Fruit fly (Drosophila melanogaster) whole organism, embryonic: ENCODE results near the gene asf1.

ENCODE experiments used
- Adf1 ChIP-seq: fragments of 200-800 bp; sonication (Bioruptor generic); IDR thresholded peaks from 2 replicates; pipeline ENCODE4 v1.3.6; 2022; ENCODE audit warnings: missing biosample characterization, missing genetic modification characterization
- Atf-2 ChIP-seq: fragments of 200-800 bp; sonication (Bioruptor generic); optimal IDR thresholded peaks from 2 replicates; lab custom pipeline; 2016; ENCODE audit warnings: missing biosample characterization, missing genetic modification characterization
- Atf3 ChIP-seq: fragments of 200-800 bp; sonication (Bioruptor generic); optimal IDR thresholded peaks from 3 replicates; lab custom pipeline; 2016; ENCODE audit warnings: missing biosample characterization, missing genetic modification characterization
- CG10147 ChIP-seq: fragments of 200-800 bp; sonication (Bioruptor generic); optimal IDR thresholded peaks from 2 replicates; lab custom pipeline; 2019; ENCODE audit warnings: missing biosample characterization, mild to moderate bottlenecking, missing genetic modification characterization, moderate library complexity
- CG10321 ChIP-seq: fragments of 200-800 bp; sonication (Bioruptor generic); IDR thresholded peaks from 2 replicates; pipeline ENCODE4 v1.3.6; 2022; ENCODE audit warnings: missing biosample characterization, missing genetic modification characterization
- CG11696 ChIP-seq: fragments of 200-800 bp; sonication (Bioruptor generic); IDR thresholded peaks from 2 replicates; pipeline ENCODE4 v1.3.6; 2022; ENCODE audit warnings: missing biosample characterization, missing genetic modification characterization
- CG12769 ChIP-seq: fragments of 200-800 bp; sonication (Bioruptor generic); optimal IDR thresholded peaks from 2 replicates; lab custom pipeline; 2019; ENCODE audit warnings: missing biosample characterization, mild to moderate bottlenecking, missing genetic modification characterization, moderate library complexity
- CG13424 ChIP-seq: fragments of 200-800 bp; sonication (Bioruptor generic); optimal IDR thresholded peaks from 2 replicates; lab custom pipeline; 2019; ENCODE audit warnings: missing biosample characterization, mild to moderate bottlenecking, missing genetic modification characterization, moderate library complexity
- CG14050 ChIP-seq: fragments of 200-800 bp; sonication (Bioruptor generic); IDR thresholded peaks from 3 replicates; pipeline ENCODE4 v1.3.6; 2022; ENCODE audit warnings: missing biosample characterization, missing genetic modification characterization
- CG14441 ChIP-seq: fragments of 200-800 bp; sonication (Bioruptor generic); IDR thresholded peaks from 2 replicates; pipeline ENCODE4 v1.3.6; 2022; ENCODE audit warnings: missing biosample characterization, missing genetic modification characterization
- CG15601 ChIP-seq: fragments of 200-800 bp; sonication (Bioruptor generic); optimal IDR thresholded peaks from 3 replicates; lab custom pipeline; 2019; ENCODE audit warnings: missing biosample characterization, mild to moderate bottlenecking, missing genetic modification characterization, moderate library complexity
- CG16779 ChIP-seq: fragments of 200-800 bp; sonication (Bioruptor generic); IDR thresholded peaks from 2 replicates; pipeline ENCODE4 v1.3.6; 2022; ENCODE audit warnings: missing biosample characterization, missing genetic modification characterization
- CG18262 ChIP-seq: fragments of 200-800 bp; optimal IDR thresholded peaks from 3 replicates; lab custom pipeline; 2019; ENCODE audit warnings: missing biosample characterization, mild to moderate bottlenecking, missing genetic modification characterization, moderate library complexity
- CG2116 ChIP-seq: fragments of 200-800 bp; sonication (Bioruptor generic); optimal IDR thresholded peaks from 3 replicates; lab custom pipeline; 2018; ENCODE audit warnings: missing biosample characterization, mild to moderate bottlenecking, missing genetic modification characterization
- CG31388 ChIP-seq: fragments of 200-800 bp; sonication (Bioruptor generic); optimal IDR thresholded peaks from 2 replicates; lab custom pipeline; 2016; ENCODE audit warnings: missing biosample characterization, missing genetic modification characterization
- CG32532 ChIP-seq: fragments of 200-800 bp; sonication (Bioruptor generic); IDR thresholded peaks from 2 replicates; pipeline ENCODE4 v1.3.6; 2022; ENCODE audit warnings: missing biosample characterization, missing genetic modification characterization
- CG3847 ChIP-seq: fragments of 200-800 bp; sonication (Bioruptor generic); IDR thresholded peaks from 2 replicates; pipeline ENCODE4 v1.3.6; 2022; ENCODE audit warnings: missing biosample characterization, missing genetic modification characterization
- CG4404 ChIP-seq: fragments of 200-800 bp; sonication (Bioruptor generic); IDR thresholded peaks from 2 replicates; pipeline ENCODE4 v1.3.6; 2022; ENCODE audit warnings: missing biosample characterization, missing genetic modification characterization
- CG4854 ChIP-seq: fragments of 200-800 bp; sonication (Bioruptor generic); optimal IDR thresholded peaks from 2 replicates; lab custom pipeline; 2016; ENCODE audit warnings: missing biosample characterization, missing genetic modification characterization, inconsistent platforms
- CG6175 ChIP-seq: fragments of 200-800 bp; sonication (Bioruptor generic); IDR thresholded peaks from 3 replicates; pipeline ENCODE4 v1.3.6; 2022; ENCODE audit warnings: missing biosample characterization, missing genetic modification characterization
- CG7963 ChIP-seq: fragments of 200-800 bp; sonication (Bioruptor generic); IDR thresholded peaks from 3 replicates; pipeline ENCODE4 v1.3.6; 2022; ENCODE audit warnings: missing biosample characterization, missing genetic modification characterization; ENCODE audit not compliant: partially characterized antibody
- CG7987 ChIP-seq: fragments of 200-800 bp; sonication (Bioruptor generic); optimal IDR thresholded peaks from 2 replicates; lab custom pipeline; 2018; ENCODE audit warnings: missing biosample characterization, mild to moderate bottlenecking, missing genetic modification characterization, moderate library complexity
- Camta ChIP-seq: fragments of 200-800 bp; sonication (Bioruptor generic); optimal IDR thresholded peaks from 2 replicates; lab custom pipeline; 2016; ENCODE audit warnings: missing biosample characterization, missing genetic modification characterization
- CrebB ChIP-seq: fragments of 200-800 bp; sonication (Bioruptor generic); optimal IDR thresholded peaks from 3 replicates; lab custom pipeline; 2018; ENCODE audit warnings: missing biosample characterization, mild to moderate bottlenecking, missing genetic modification characterization
- D19A ChIP-seq: fragments of 200-800 bp; optimal IDR thresholded peaks from 3 replicates; lab custom pipeline; 2019; ENCODE audit warnings: missing biosample characterization, mild to moderate bottlenecking, missing genetic modification characterization, moderate library complexity
- Eip74EF ChIP-seq, 2 experiments: fragments of 200-800 bp in 1 of 2; fragments of >200 bp in 1 of 2; sonication (Bioruptor generic) in 1 of 2; optimal IDR thresholded peaks; 2 replicates each; lab custom pipeline; 2017 to 2019; ENCODE audit warnings: missing biosample characterization in 2 of 2, missing genetic modification characterization in 2 of 2, mild to moderate bottlenecking in 1 of 2, moderate library complexity in 1 of 2
- H2.0 ChIP-seq: fragments of 200-800 bp; sonication (Bioruptor generic); IDR thresholded peaks from 2 replicates; pipeline ENCODE4 v1.3.6; 2022; ENCODE audit warnings: missing biosample characterization, missing genetic modification characterization
- MBD-R2 ChIP-seq: fragments of 200-800 bp; sonication (Bioruptor generic); IDR thresholded peaks from 2 replicates; pipeline ENCODE4 v1.3.6; 2022; ENCODE audit warnings: missing biosample characterization, missing genetic modification characterization
- MTF-1 ChIP-seq: fragments of 200-800 bp; sonication (Bioruptor generic); optimal IDR thresholded peaks from 2 replicates; lab custom pipeline; 2018; ENCODE audit warnings: missing biosample characterization, mild to moderate bottlenecking, missing genetic modification characterization, borderline replicate concordance
- Myb ChIP-seq: fragments of 200-800 bp; sonication (Bioruptor generic); optimal IDR thresholded peaks from 2 replicates; lab custom pipeline; 2016; ENCODE audit warnings: missing biosample characterization, missing genetic modification characterization
- Oaz ChIP-seq: fragments of 200-800 bp; sonication (Bioruptor generic); IDR thresholded peaks from 2 replicates; pipeline ENCODE4 v1.3.6; 2022; ENCODE audit warnings: missing biosample characterization, missing genetic modification characterization
- Oli ChIP-seq: fragments of 200-800 bp; sonication (Bioruptor generic); optimal IDR thresholded peaks from 2 replicates; lab custom pipeline; 2018; ENCODE audit warnings: missing biosample characterization, mild to moderate bottlenecking, missing genetic modification characterization, moderate library complexity
- Optix ChIP-seq: fragments of 200-800 bp; sonication (Bioruptor generic); IDR thresholded peaks from 3 replicates; pipeline ENCODE4 v1.3.6; 2022; ENCODE audit warnings: missing biosample characterization, missing genetic modification characterization
- Ptx1 ChIP-seq: fragments of 200-800 bp; sonication (Bioruptor generic); IDR thresholded peaks from 2 replicates; pipeline ENCODE4 v1.3.6; 2022; ENCODE audit warnings: missing biosample characterization, missing genetic modification characterization
- Rx ChIP-seq: fragments of 200-800 bp; sonication (Bioruptor generic); IDR thresholded peaks from 2 replicates; pipeline ENCODE4 v1.3.6; 2022; ENCODE audit warnings: missing biosample characterization, missing genetic modification characterization
- Spps ChIP-seq: fragments of 200-800 bp; sonication (Bioruptor generic); optimal IDR thresholded peaks from 2 replicates; lab custom pipeline; 2018; ENCODE audit warnings: missing biosample characterization, mild to moderate bottlenecking, missing genetic modification characterization
- corto ChIP-seq: fragments of 200-800 bp; sonication (Bioruptor generic); optimal IDR thresholded peaks from 2 replicates; lab custom pipeline; 2016; ENCODE audit warnings: missing biosample characterization, mild to moderate bottlenecking, missing genetic modification characterization, moderate library complexity
- crc ChIP-seq: fragments of 200-800 bp; sonication (Bioruptor generic); optimal IDR thresholded peaks from 2 replicates; lab custom pipeline; 2016; ENCODE audit warnings: missing biosample characterization, missing genetic modification characterization
- crol ChIP-seq: fragments of 200-800 bp; sonication (Bioruptor generic); IDR thresholded peaks from 2 replicates; pipeline ENCODE4 v1.3.6; 2022; ENCODE audit warnings: missing biosample characterization, missing genetic modification characterization
- emc ChIP-seq: fragments of 200-800 bp; sonication (Bioruptor generic); optimal IDR thresholded peaks from 2 replicates; lab custom pipeline; 2016; ENCODE audit warnings: missing biosample characterization, missing genetic modification characterization
- eyg ChIP-seq: fragments of 200-800 bp; sonication (Bioruptor generic); optimal IDR thresholded peaks from 3 replicates; lab custom pipeline; 2016; ENCODE audit warnings: missing biosample characterization, missing genetic modification characterization
- gfzf ChIP-seq: fragments of 200-800 bp; sonication (Bioruptor generic); optimal IDR thresholded peaks from 2 replicates; lab custom pipeline; 2016; ENCODE audit warnings: missing biosample characterization, mild to moderate bottlenecking, missing genetic modification characterization, moderate library complexity
- grn ChIP-seq: fragments of 200-800 bp; sonication (Bioruptor generic); optimal IDR thresholded peaks from 3 replicates; lab custom pipeline; 2017; ENCODE audit warnings: missing biosample characterization, missing genetic modification characterization
- ken ChIP-seq: fragments of 200-800 bp; sonication (Bioruptor generic); IDR thresholded peaks from 3 replicates; pipeline ENCODE4 v1.3.6; 2022; ENCODE audit warnings: missing biosample characterization, missing genetic modification characterization
- maf-S ChIP-seq: fragments of 200-800 bp; sonication (Bioruptor generic); optimal IDR thresholded peaks from 2 replicates; lab custom pipeline; 2016; ENCODE audit warnings: missing biosample characterization, missing genetic modification characterization
- otp ChIP-seq: fragments of 200-800 bp; sonication (Bioruptor generic); IDR thresholded peaks from 3 replicates; pipeline ENCODE4, ENCODE4 v1.3.6; 2022; ENCODE audit warnings: missing biosample characterization, missing genetic modification characterization
- pros ChIP-seq: fragments of 200-800 bp; sonication (Bioruptor generic); optimal IDR thresholded peaks from 3 replicates; lab custom pipeline; 2019; ENCODE audit warnings: missing biosample characterization, mild to moderate bottlenecking, missing genetic modification characterization, moderate library complexity
- sna ChIP-seq: fragments of 200-800 bp; sonication (Bioruptor generic); IDR thresholded peaks from 2 replicates; pipeline ENCODE4 v1.3.6; 2022; ENCODE audit warnings: missing biosample characterization, missing genetic modification characterization; ENCODE audit not compliant: partially characterized antibody
- sug ChIP-seq: fragments of 200-800 bp; optimal IDR thresholded peaks from 2 replicates; lab custom pipeline; 2019; ENCODE audit warnings: missing biosample characterization, mild to moderate bottlenecking, missing genetic modification characterization, moderate library complexity
- vnd ChIP-seq: fragments of 200-800 bp; sonication (Bioruptor generic); IDR thresholded peaks from 3 replicates; pipeline ENCODE4 v1.3.6; 2022; ENCODE audit warnings: missing biosample characterization, missing genetic modification characterization; ENCODE audit not compliant: partially characterized antibody
- zen2 ChIP-seq: fragments of 200-800 bp; sonication (Bioruptor generic); IDR thresholded peaks from 3 replicates; pipeline ENCODE4 v1.3.6; 2022; ENCODE audit warnings: missing biosample characterization, missing genetic modification characterization; ENCODE audit not compliant: partially characterized antibody

The asf1 gene

DNA sequence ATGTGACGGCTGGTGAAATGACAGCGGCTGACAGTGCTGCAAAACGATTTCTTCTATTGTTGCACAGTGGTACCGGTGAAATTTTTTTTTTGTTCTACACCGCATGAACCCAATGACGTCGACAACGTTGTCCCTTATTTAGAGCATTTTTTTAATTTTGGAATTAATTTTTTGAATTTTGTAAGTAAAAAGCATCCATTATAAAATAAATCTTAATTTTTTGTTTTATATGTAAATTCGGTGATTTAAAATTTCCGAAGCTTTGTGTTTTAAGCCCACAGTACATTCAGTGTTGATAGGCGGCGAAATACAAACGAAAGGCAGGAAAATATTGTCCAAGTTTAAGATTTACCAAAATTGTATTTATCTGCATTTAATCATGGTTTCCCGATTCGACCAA is 6.5 kb upstream of the asf1 start, which contains the start of the genes Lon and PIG-F (continued):
- TF ChIP-seq CG2116 (GFP tag; lab: Kevin White, UChicago): peak; percentile 92
- peak; percentile 99 for TF ChIP-seq MBD-R2 (GFP tag; lab: Robert Waterston, UW)
- TF ChIP-seq Adf1: peak; percentile 88
- peak; percentile 99 for TF ChIP-seq CG32532 (GFP tag; lab: Robert Waterston, UW)
- peak; percentile 24 for TF ChIP-seq gfzf
- TF ChIP-seq pros (GFP tag; lab: Kevin White, UChicago): peak; percentile 87
- peak; percentile 96 for TF ChIP-seq corto
- TF ChIP-seq MTF-1: peak; percentile 96
- TF ChIP-seq CG31388 (GFP tag; lab: Kevin White, UChicago): peak; percentile 98
- TF ChIP-seq Atf3: peak; percentile 98
- peak; percentile 99 for TF ChIP-seq Ptx1 (GFP tag; lab: Robert Waterston, UW)
- TF ChIP-seq CG16779: peak; percentile 93
- TF ChIP-seq vnd (GFP tag; lab: Robert Waterston, UW): peak; percentile 60
- peak; percentile 99 for TF ChIP-seq sug (tag; lab: Kevin White, UChicago)
- peak; percentile 98 for TF ChIP-seq CG14441 (GFP tag; lab: Robert Waterston, UW)
- peak; percentile 100 for TF ChIP-seq Oli (tag; lab: Kevin White, UChicago)
- TF ChIP-seq grn (GFP tag; lab: Kevin White, UChicago): no peak
- peak; percentile 98 for TF ChIP-seq maf-S (GFP tag; lab: Kevin White, UChicago)
- peak; percentile 85 for TF ChIP-seq CG10321 (GFP tag; lab: Robert Waterston, UW)
- TF ChIP-seq CrebB (tag; lab: Kevin White, UChicago): peak; percentile 95
- TF ChIP-seq CG3847: peak; percentile 99
- peak; percentile 99 for TF ChIP-seq CG10147 (GFP tag; lab: Kevin White, UChicago)
- TF ChIP-seq Eip74EF (GFP tag; optimal IDR thresholded peaks at IDR 0.05; lab: Kevin White, UChicago): peak in 1 of 2 experiments; percentile 97
- no peak for TF ChIP-seq CG12769 (tag; lab: Kevin White, UChicago)
- peak; percentile 98 for TF ChIP-seq CG15601 (tag; lab: Kevin White, UChicago)
- TF ChIP-seq Oaz (GFP tag; lab: Robert Waterston, UW): peak; percentile 97
- peak; percentile 94 for TF ChIP-seq CG7987
- peak; percentile 96 for TF ChIP-seq otp (GFP tag; lab: Robert Waterston, UW)
- peak; percentile 99 for TF ChIP-seq Camta (GFP tag; lab: Kevin White, UChicago)
- TF ChIP-seq crol (GFP tag; lab: Robert Waterston, UW): peak; percentile 69
- peak; percentile 93 for TF ChIP-seq CG11696
- peak; percentile 96 for TF ChIP-seq H2.0 (GFP tag; lab: Robert Waterston, UW)
- peak; percentile 94 for TF ChIP-seq crc (GFP tag; lab: Kevin White, UChicago)
- TF ChIP-seq CG13424 (tag; lab: Kevin White, UChicago): peak; percentile 100
- peak; percentile 99 for TF ChIP-seq CG4404 (GFP tag; lab: Robert Waterston, UW)
- peak; percentile 97 for TF ChIP-seq D19A
- peak; percentile 98 for TF ChIP-seq CG14050
- TF ChIP-seq Optix: peak; percentile 98
- TF ChIP-seq zen2 (GFP tag; lab: Robert Waterston, UW): no peak
- TF ChIP-seq sna (GFP tag; lab: Robert Waterston, UW): peak; percentile 62; the same call in 1 of the 2 replicates
- TF ChIP-seq Spps (tag; lab: Kevin White, UChicago): peak; percentile 98
- peak; percentile 97 for TF ChIP-seq CG6175 (GFP tag; lab: Robert Waterston, UW)
- TF ChIP-seq Atf-2 (GFP tag; lab: Kevin White, UChicago): peak; percentile 98
- TF ChIP-seq ken (GFP tag; lab: Robert Waterston, UW): peak; percentile 98
- TF ChIP-seq CG18262 (tag; lab: Kevin White, UChicago): peak; percentile 99
- peak; percentile 58 for TF ChIP-seq CG7963 (GFP tag; lab: Robert Waterston, UW)
- TF ChIP-seq emc: peak; percentile 95
- peak; percentile 98 for TF ChIP-seq CG4854
- peak; percentile 94 for TF ChIP-seq eyg
- TF ChIP-seq Rx (GFP tag; lab: Robert Waterston, UW): peak; percentile 98
- TF ChIP-seq Myb (GFP tag; lab: Kevin White, UChicago): peak; percentile 90
